Fruit fly (Drosophila melanogaster): ENCODE data around the gene Usp12-46.

Usp12-46 gene

dm6 chr3R:22747423-22748090 lies 3.1 kb upstream of the Usp12-46 start, which contains the start of gene CG17141 (continued):
- TF ChIP-seq Awh (GFP tag; IDR thresholded peaks at IDR 0.05) (no peak), Doc2 (GFP tag; IDR thresholded peaks at IDR 0.05) (no peak), trem (tag; optimal IDR thresholded peaks at IDR 0.05) (peak; percentile 36), tup (GFP tag; optimal IDR thresholded peaks at IDR 0.05) (no peak), Hey (tag; optimal IDR thresholded peaks at IDR 0.05) (no peak), Lpt (GFP tag; optimal IDR thresholded peaks at IDR 0.05) (no peak), sd (tag; optimal IDR thresholded peaks at IDR 0.05) (no peak), CG3726 (GFP tag; IDR thresholded peaks at IDR 0.05) (no peak), Poxn (GFP tag; IDR thresholded peaks at IDR 0.05) (no peak), bbx (GFP tag; IDR thresholded peaks at IDR 0.05; ENCODE audit: partially characterized antibody) (0 out of 2 replicates have a peak, but pooled peaks have one; percentile 28), Rfx (GFP tag; IDR thresholded peaks at IDR 0.05) (0 out of 2 replicates have a peak, but pooled peaks have one; percentile 22), bsh (GFP tag; optimal IDR thresholded peaks at IDR 0.05) (no peak), B-H1 (GFP tag; IDR thresholded peaks at IDR 0.05) (no peak), fd3F (GFP tag; optimal IDR thresholded peaks at IDR 0.05) (no peak), CG11093 (GFP tag; IDR thresholded peaks at IDR 0.05) (no peak), Nf-YA (GFP tag; IDR thresholded peaks at IDR 0.05) (no peak), CG15479 (GFP tag; optimal IDR thresholded peaks at IDR 0.05) (no peak), chinmo (GFP tag; IDR thresholded peaks at IDR 0.05; ENCODE audit: partially characterized antibody) (0 out of 4 replicates have a peak, but pooled peaks have one; percentile 20), CG7786 (GFP tag; optimal IDR thresholded peaks at IDR 0.05) (no peak), nom (GFP tag; optimal IDR thresholded peaks at IDR 0.05) (no peak), p53 (GFP tag; optimal IDR thresholded peaks at IDR 0.05) (no peak), CG11695 (GFP tag; IDR thresholded peaks at IDR 0.05) (0 out of 3 replicates have a peak, but pooled peaks have one; percentile 13), CG6813 (GFP tag; optimal IDR thresholded peaks at IDR 0.05) (no peak), CG2889 (GFP tag; IDR thresholded peaks at IDR 0.05) (no peak), knrl (GFP tag; IDR thresholded peaks at IDR 0.05; ENCODE audit: partially characterized antibody) (peak; percentile 43; the same call in 1 of the 3 replicates), scrt (GFP tag; optimal IDR thresholded peaks at IDR 0.05) (no peak), zfh2 (GFP tag; optimal IDR thresholded peaks at IDR 0.05) (no peak), ab (GFP tag; optimal IDR thresholded peaks at IDR 0.05) (no peak), CG17912 (GFP tag; optimal IDR thresholded peaks at IDR 0.05) (no peak), HLH54F (GFP tag; optimal IDR thresholded peaks at IDR 0.05) (no peak), CG9932 (GFP tag; IDR thresholded peaks at IDR 0.05) (no peak), CG13287 (GFP tag; IDR thresholded peaks at IDR 0.05; ENCODE audit: partially characterized antibody) (peak; percentile 60), fd102C (GFP tag; optimal IDR thresholded peaks at IDR 0.05) (no peak), Side (GFP tag; optimal IDR thresholded peaks at IDR 0.05) (no peak), CG9727 (GFP tag; optimal IDR thresholded peaks at IDR 0.05) (no peak), CG12391 (tag; optimal IDR thresholded peaks at IDR 0.05) (no peak), Lim3 (GFP tag; IDR thresholded peaks at IDR 0.05) (no peak), kay (GFP tag; optimal IDR thresholded peaks at IDR 0.05) (no peak), BEAF-32 (GFP tag; optimal IDR thresholded peaks at IDR 0.05) (peak; percentile 39), CG43689 (GFP tag; IDR thresholded peaks at IDR 0.05) (no peak), Optix (GFP tag; IDR thresholded peaks at IDR 0.05) (no peak), al (GFP tag; IDR thresholded peaks at IDR 0.05) (no peak), tin (GFP tag; optimal IDR thresholded peaks at IDR 0.05) (no peak), CoRest (tag; optimal IDR thresholded peaks at IDR 0.05) (no peak), D (optimal IDR thresholded peaks at IDR 0.05) (no peak), D (GFP tag; optimal IDR thresholded peaks at IDR 0.05) (no peak), CG8944 (GFP tag; optimal IDR thresholded peaks at IDR 0.05) (no peak), sug (tag; optimal IDR thresholded peaks at IDR 0.05) (no peak), GATAe (GFP tag; conservative IDR thresholded peaks at IDR 0.05) (no peak), Meics (GFP tag; optimal IDR thresholded peaks at IDR 0.05) (no peak)

Measured in whole organism, embryonic.